Worm (Caenorhabditis elegans): ENCODE data around the gene srg-54.

Gene srg-54

ce11 chrV:14924104-14924503, at the start of gene srg-54:
Gene srg-54, minus strand, starts transcription at chrV:14924204.
- no peak for TF ChIP-seq nhr-77 (tag; optimal IDR thresholded peaks at IDR 0.05)
- TF ChIP-seq elt-3 (tag; optimal IDR thresholded peaks at IDR 0.05): no peak
- no peak for TF ChIP-seq nhr-25 (tag; optimal IDR thresholded peaks at IDR 0.05)
- TF ChIP-seq mml-1 (tag; optimal IDR thresholded peaks at IDR 0.05): no peak
- no peak for TF ChIP-seq ceh-9 (tag; optimal IDR thresholded peaks at IDR 0.05)
- no peak for TF ChIP-seq unc-39 (tag; optimal IDR thresholded peaks at IDR 0.05)
- TF ChIP-seq snpc-4 (tag; optimal IDR thresholded peaks at IDR 0.05): no peak
- no peak for TF ChIP-seq lin-39 (tag; optimal IDR thresholded peaks at IDR 0.05)
- TF ChIP-seq zag-1 (tag; optimal IDR thresholded peaks at IDR 0.05): no peak
- no peak for TF ChIP-seq eor-1 (tag; optimal IDR thresholded peaks at IDR 0.05)
- TF ChIP-seq elt-1 (tag; optimal IDR thresholded peaks at IDR 0.05): no peak
- no peak for TF ChIP-seq daf-12 (tag; optimal IDR thresholded peaks at IDR 0.05)
- no peak for TF ChIP-seq nhr-12 (tag; optimal IDR thresholded peaks at IDR 0.05)
- TF ChIP-seq skn-1 (tag; optimal IDR thresholded peaks at IDR 0.05): no peak
- no peak for TF ChIP-seq sea-2 (GFP tag; optimal IDR thresholded peaks at IDR 0.05)
- TF ChIP-seq elt-2 (tag; optimal IDR thresholded peaks at IDR 0.05): no peak
- TF ChIP-seq lsy-12 (tag; optimal IDR thresholded peaks at IDR 0.05): no peak
- no peak for TF ChIP-seq nhr-23 (tag; optimal IDR thresholded peaks at IDR 0.05)

ce11 chrV:14971136-14971535, 47.1 kb upstream of the srg-54 start, which contains the start of gene nlp-59:
Gene nlp-59, plus strand, starts transcription at chrV:14971436.
- no peak for TF ChIP-seq skn-1 (tag; optimal IDR thresholded peaks at IDR 0.05)

ce11 chrV:14955676-14956075, 31.7 kb upstream of the srg-54 start, which contains the start of gene F02D8.9:
Gene F02D8.9, minus strand, starts transcription at chrV:14955776.
- TF ChIP-seq lsy-12 (tag; optimal IDR thresholded peaks at IDR 0.05) (no peak), tbx-2 (tag; optimal IDR thresholded peaks at IDR 0.05) (no peak), nhr-43 (tag; optimal IDR thresholded peaks at IDR 0.05; ENCODE audit: poor library complexity, severe bottlenecking) (no peak), ceh-9 (tag; optimal IDR thresholded peaks at IDR 0.05) (no peak), egl-27 (tag; optimal IDR thresholded peaks at IDR 0.05) (no peak), fkh-2 (tag; optimal IDR thresholded peaks at IDR 0.05) (no peak), nfya-1 (tag; optimal IDR thresholded peaks at IDR 0.05; ENCODE audit: insufficient read depth) (no peak), nhr-237 (tag; optimal IDR thresholded peaks at IDR 0.05) (no peak), ceh-16 (tag; optimal IDR thresholded peaks at IDR 0.05) (no peak), ztf-11 (tag; optimal IDR thresholded peaks at IDR 0.05) (no peak), mml-1 (tag; optimal IDR thresholded peaks at IDR 0.05) (no peak), lin-15B (tag; optimal IDR thresholded peaks at IDR 0.05) (no peak), skn-1 (tag; optimal IDR thresholded peaks at IDR 0.05) (no peak), zag-1 (tag; optimal IDR thresholded peaks at IDR 0.05) (no peak), fos-1 (tag; optimal IDR thresholded peaks at IDR 0.05) (no peak), nhr-12 (tag; optimal IDR thresholded peaks at IDR 0.05) (no peak), pha-4 (tag; optimal IDR thresholded peaks at IDR 0.05) (no peak), elt-1 (tag; optimal IDR thresholded peaks at IDR 0.05) (no peak), nhr-77 (tag; optimal IDR thresholded peaks at IDR 0.05) (no peak), ceh-82 (tag; optimal IDR thresholded peaks at IDR 0.05) (no peak)

- TF ChIP-seq nhr-43 (tag; optimal IDR thresholded peaks at IDR 0.05; ENCODE audit: poor library complexity, severe bottlenecking): no peak
- no peak for TF ChIP-seq R02D3.7 (tag; optimal IDR thresholded peaks at IDR 0.05)
- no peak for TF ChIP-seq lin-15B (tag; optimal IDR thresholded peaks at IDR 0.05)
- TF ChIP-seq lsy-12 (tag; optimal IDR thresholded peaks at IDR 0.05): no peak
- TF ChIP-seq skn-1 (tag; optimal IDR thresholded peaks at IDR 0.05): no peak
- no peak for TF ChIP-seq fkh-2 (tag; optimal IDR thresholded peaks at IDR 0.05)
- TF ChIP-seq nhr-77 (tag; optimal IDR thresholded peaks at IDR 0.05): no peak
- TF ChIP-seq pqm-1 (tag; optimal IDR thresholded peaks at IDR 0.05): no peak
- TF ChIP-seq snpc-4 (tag; optimal IDR thresholded peaks at IDR 0.05): no peak
- TF ChIP-seq eor-1 (tag; optimal IDR thresholded peaks at IDR 0.05): no peak
- TF ChIP-seq ceh-28 (tag; optimal IDR thresholded peaks at IDR 0.05): no peak
- no peak for TF ChIP-seq elt-3 (tag; optimal IDR thresholded peaks at IDR 0.05)
- TF ChIP-seq ceh-16 (tag; optimal IDR thresholded peaks at IDR 0.05): no peak
- TF ChIP-seq hmg-11 (tag; optimal IDR thresholded peaks at IDR 0.05): no peak
- TF ChIP-seq nhr-67 (tag; optimal IDR thresholded peaks at IDR 0.05): no peak
Measured at ce11 chrV:14954633-14955032, 30.6 kb upstream of the srg-54 start, which contains the start of gene C30G7.5. Gene C30G7.5, minus strand, starts transcription at chrV:14954733.

Measured in whole organism, L3 larva.